Fruit fly (Drosophila melanogaster): ENCODE data around the gene dac.

dac gene

dm6 chr2L:16523091-16523490 is 37.3 kb upstream of the dac start (continued):
- TF ChIP-seq CG8359 (GFP tag; optimal IDR thresholded peaks at IDR 0.05; ENCODE audit: borderline replicate concordance) (peak; percentile 8), sens (GFP tag) (peak; percentile 39), CG2199 (GFP tag; IDR thresholded peaks at IDR 0.05) (0 out of 3 replicates have a peak, but pooled peaks have one; percentile 65), Blimp-1 (GFP tag; optimal IDR thresholded peaks at IDR 0.05) (peak; percentile 27), oc (tag; optimal IDR thresholded peaks at IDR 0.05) (peak; percentile 47), rib (GFP tag; IDR thresholded peaks at IDR 0.05) (0 out of 2 replicates have a peak, but pooled peaks have one; percentile 29), CG7987 (GFP tag; optimal IDR thresholded peaks at IDR 0.05) (peak; percentile 39), ERR (GFP tag; optimal IDR thresholded peaks at IDR 0.05) (no peak), CG8290 (GFP tag; optimal IDR thresholded peaks at IDR 0.05) (no peak), CG8290 (tag; optimal IDR thresholded peaks at IDR 0.05) (peak in 1 of 2 experiments; percentile 37), CG1233 (GFP tag; optimal IDR thresholded peaks at IDR 0.05) (peak; percentile 34), CG12071 (GFP tag; optimal IDR thresholded peaks at IDR 0.05) (peak; percentile 34)

DNA sequence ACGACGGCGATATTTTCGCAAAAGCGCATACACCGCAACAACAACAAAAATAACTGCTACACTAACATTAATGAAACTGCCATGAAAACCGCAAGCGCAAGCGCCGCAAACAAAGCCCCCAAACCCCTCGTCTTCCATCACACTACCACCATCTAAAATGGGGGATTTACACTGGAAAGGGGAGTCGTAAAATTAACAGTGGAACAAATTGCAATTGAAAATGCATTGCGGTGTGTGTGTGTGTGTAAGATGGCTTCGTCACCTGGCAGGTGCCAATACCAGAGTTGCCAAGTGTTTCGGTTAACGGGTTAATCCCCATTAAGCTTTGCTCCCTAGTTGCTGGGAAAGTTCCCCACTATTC is 36.5 kb upstream of the dac start:
- TF ChIP-seq CG12769 (tag; optimal IDR thresholded peaks at IDR 0.05) (no peak), CG16779 (GFP tag; IDR thresholded peaks at IDR 0.05) (0 out of 2 replicates have a peak, but pooled peaks have one; percentile 48), crol (GFP tag; IDR thresholded peaks at IDR 0.05) (peak; percentile 11; the same call in 1 of the 2 replicates), Drgx (GFP tag; IDR thresholded peaks at IDR 0.05) (0 out of 2 replicates have a peak, but pooled peaks have one; percentile 22), Tbp (GFP tag; optimal IDR thresholded peaks at IDR 0.05) (no peak), ewg (GFP tag; optimal IDR thresholded peaks at IDR 0.05) (peak; percentile 46), lov (optimal IDR thresholded peaks at IDR 0.05) (no peak), lov (GFP tag; IDR thresholded peaks at IDR 0.05) (0 out of 3 replicates have a peak, but pooled peaks have one; percentile 11), luna (GFP tag; optimal IDR thresholded peaks at IDR 0.05) (no peak)

dm6 chr2L:16521345-16522285 is 35.8 kb upstream of the dac start:
- TF ChIP-seq vfl (GFP tag; optimal IDR thresholded peaks at IDR 0.05) (no peak), Hr51 (GFP tag; optimal IDR thresholded peaks at IDR 0.05) (peak; percentile 22 to 80), sr (GFP tag; IDR thresholded peaks at IDR 0.05) (peak; percentile 67; the same call in 2 of the 3 replicates), lmd (GFP tag; IDR thresholded peaks at IDR 0.05) (no peak), H2.0 (GFP tag; IDR thresholded peaks at IDR 0.05) (peak; percentile 35; the same call in 1 of the 2 replicates), ewg (GFP tag; optimal IDR thresholded peaks at IDR 0.05) (peak; percentile 81), B-H2 (GFP tag; optimal IDR thresholded peaks at IDR 0.05) (no peak), gt (GFP tag; IDR thresholded peaks at IDR 0.05) (peak; percentile 19; the same call in 1 of the 2 replicates), B-H1 (GFP tag; IDR thresholded peaks at IDR 0.05) (peak; percentile 44; the same call in 1 of the 3 replicates), YL-1 (GFP tag; optimal IDR thresholded peaks at IDR 0.05) (peak; percentile 89), jigr1 (GFP tag; IDR thresholded peaks at IDR 0.05) (no peak), z (GFP tag; IDR thresholded peaks at IDR 0.05) (peak; percentile 83), Elba2 (GFP tag; optimal IDR thresholded peaks at IDR 0.05) (no peak), CG11560 (tag; IDR thresholded peaks at IDR 0.05) (no peak), crp (GFP tag; optimal IDR thresholded peaks at IDR 0.05) (peak in 1 of 2 experiments; percentile 46), CG34422 (GFP tag; IDR thresholded peaks at IDR 0.05) (peak; percentile 79; the same call in 2 of the 3 replicates), Side (GFP tag; optimal IDR thresholded peaks at IDR 0.05) (peak; percentile 90), Doc2 (GFP tag; IDR thresholded peaks at IDR 0.05) (no peak), Hand (GFP tag; optimal IDR thresholded peaks at IDR 0.05) (peak; percentile 79), CG5245 (GFP tag; optimal IDR thresholded peaks at IDR 0.05) (peak; percentile 49), CG9817 (tag; optimal IDR thresholded peaks at IDR 0.05) (peak; percentile 32), Bdp1 (GFP tag; optimal IDR thresholded peaks at IDR 0.05) (peak; percentile 66), CG7357 (GFP tag; IDR thresholded peaks at IDR 0.05) (no peak), cg (GFP tag; optimal IDR thresholded peaks at IDR 0.05) (peak; percentile 97), CG14710 (tag; optimal IDR thresholded peaks at IDR 0.05) (peak; percentile 90), CG4282 (GFP tag; optimal IDR thresholded peaks at IDR 0.05) (peak; percentile 57), sisA (GFP tag; IDR thresholded peaks at IDR 0.05) (no peak)

Data from whole organism, embryonic.